Worm (Caenorhabditis elegans): ENCODE data around the gene rps-2.

Gene rps-2

DNA sequence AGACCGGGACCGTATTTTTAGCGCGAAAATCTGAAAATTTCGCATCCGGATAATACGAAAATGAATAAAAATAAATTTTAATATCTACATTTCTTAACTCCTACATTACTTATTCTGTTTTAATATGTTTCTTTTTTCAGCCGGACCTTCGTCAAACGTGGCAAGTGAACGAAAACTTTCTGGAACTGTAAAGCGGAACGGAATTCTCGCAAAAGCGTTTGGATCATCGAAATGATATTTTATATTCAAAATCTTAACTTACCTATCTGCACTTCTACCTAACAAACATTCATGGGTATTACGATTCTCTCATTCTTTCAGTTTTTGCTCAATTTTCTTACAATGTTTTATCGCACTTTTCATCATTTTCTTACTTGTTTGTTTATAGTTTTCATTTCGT is 19.5 kb downstream of the rps-2 start:
- TF ChIP-seq dao-5 (tag; optimal IDR thresholded peaks at IDR 0.05), result no peak
- TF ChIP-seq W03F9.2 (tag; optimal IDR thresholded peaks at IDR 0.05), result no peak
- no peak for TF ChIP-seq him-1 (tag; optimal IDR thresholded peaks at IDR 0.05)

DNA sequence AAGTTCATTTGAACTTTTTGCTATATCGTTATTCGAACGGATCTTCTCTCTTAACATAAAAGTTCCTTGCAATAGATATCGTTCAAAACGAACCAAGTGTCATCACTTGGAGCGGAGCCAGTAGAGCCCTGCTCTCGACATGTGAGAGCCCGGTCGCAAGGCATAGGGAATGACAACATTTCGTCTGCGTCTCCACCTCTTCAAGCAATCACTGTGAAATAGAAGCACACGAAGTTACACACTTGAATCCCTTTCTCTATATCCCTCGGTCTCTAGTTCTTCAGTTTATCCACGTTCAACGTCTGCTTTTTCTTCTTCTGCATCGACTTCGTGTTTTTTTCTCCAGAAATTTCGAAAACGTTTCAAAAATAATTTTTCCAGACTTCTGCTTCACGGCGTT is 22.8 kb downstream of the rps-2 start, which contains the start of gene C49H3.6:
Gene C49H3.6, plus strand, starts transcription at position 380 of the 400 bp plus-strand sequence.
- no peak for TF ChIP-seq him-1 (tag; optimal IDR thresholded peaks at IDR 0.05)
- TF ChIP-seq dao-5 (tag; optimal IDR thresholded peaks at IDR 0.05), result no peak
- no peak for TF ChIP-seq W03F9.2 (tag; optimal IDR thresholded peaks at IDR 0.05)

DNA sequence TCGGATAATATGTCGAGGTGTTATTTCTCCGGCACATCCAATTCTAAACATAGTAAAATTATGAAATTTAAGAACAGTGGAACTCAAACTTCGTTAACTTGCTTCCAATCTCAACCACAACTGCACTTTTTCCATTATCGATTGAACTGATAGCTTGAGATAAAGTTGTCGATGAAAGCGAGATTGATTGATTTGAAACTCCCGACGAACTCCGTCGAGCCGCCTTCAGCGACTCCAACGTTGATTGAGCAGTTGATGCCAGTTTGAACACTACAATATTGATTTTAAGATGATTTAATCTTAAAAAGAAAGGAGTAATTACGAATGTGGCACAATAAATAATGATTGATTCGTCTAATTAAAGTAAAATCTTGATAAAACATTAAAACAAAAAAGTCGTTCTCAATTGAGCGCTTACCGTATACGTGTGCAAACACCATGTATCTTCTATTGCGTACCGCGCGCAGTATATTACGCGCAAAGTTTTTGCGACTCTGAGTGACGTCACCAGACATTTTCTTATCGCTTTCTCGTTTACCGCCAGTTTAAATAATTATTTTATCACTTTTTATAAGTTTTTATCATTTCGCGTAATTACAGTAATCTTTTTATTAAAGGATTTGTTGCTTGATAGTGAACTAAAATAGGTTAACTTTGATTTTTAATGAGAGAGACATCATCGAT is 23.8 kb downstream of the rps-2 start, which contains the start of gene arp-11:
Gene arp-11, minus strand, starts transcription at position 51 of the 684 bp plus-strand sequence.
- TF ChIP-seq dao-5 (tag; optimal IDR thresholded peaks at IDR 0.05), result no peak
- peak; percentile 84 for TF ChIP-seq W03F9.2 (tag; optimal IDR thresholded peaks at IDR 0.05)

DNA sequence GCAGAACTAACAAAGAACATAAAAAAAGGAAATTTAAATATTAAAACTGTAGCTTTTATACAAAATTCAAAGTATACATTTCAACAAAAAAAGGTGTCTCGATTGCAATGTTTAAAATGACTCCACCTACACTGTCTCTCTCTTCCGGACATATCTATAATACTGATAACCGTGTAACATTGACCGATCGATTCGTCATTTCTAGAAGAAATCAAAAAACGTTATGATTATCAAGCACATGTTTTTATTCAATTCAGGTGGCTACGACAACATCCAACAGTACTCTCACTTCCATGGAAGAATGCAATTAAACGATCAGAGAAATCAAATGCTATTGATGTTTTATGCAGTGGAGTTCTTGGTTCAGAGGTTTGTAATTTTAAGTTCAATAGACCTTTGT is 27.7 kb downstream of the rps-2 start:
- no peak for TF ChIP-seq dao-5 (tag; optimal IDR thresholded peaks at IDR 0.05)
- TF ChIP-seq him-1 (tag; optimal IDR thresholded peaks at IDR 0.05), result no peak
- TF ChIP-seq W03F9.2 (tag; optimal IDR thresholded peaks at IDR 0.05), result no peak

DNA sequence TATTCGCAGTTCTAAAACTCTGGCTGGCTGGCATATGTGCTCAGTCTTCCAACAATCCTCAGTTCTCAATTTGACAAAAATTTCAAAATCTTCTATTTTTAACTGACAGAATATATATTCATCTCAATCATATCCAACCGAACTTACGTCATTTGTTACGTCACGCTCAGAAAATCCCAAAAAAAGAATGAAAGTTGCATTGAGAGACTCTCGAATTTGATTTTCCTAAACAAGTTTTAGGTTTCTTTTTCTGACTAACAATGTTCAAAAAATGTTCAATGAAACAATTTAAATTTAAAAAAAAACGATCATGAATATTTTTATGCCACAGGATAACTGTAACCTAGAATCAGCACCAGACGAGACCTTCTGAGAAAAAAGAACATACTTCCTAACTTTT is 28.2 kb downstream of the rps-2 start:
- TF ChIP-seq W03F9.2 (tag; optimal IDR thresholded peaks at IDR 0.05), result no peak

DNA sequence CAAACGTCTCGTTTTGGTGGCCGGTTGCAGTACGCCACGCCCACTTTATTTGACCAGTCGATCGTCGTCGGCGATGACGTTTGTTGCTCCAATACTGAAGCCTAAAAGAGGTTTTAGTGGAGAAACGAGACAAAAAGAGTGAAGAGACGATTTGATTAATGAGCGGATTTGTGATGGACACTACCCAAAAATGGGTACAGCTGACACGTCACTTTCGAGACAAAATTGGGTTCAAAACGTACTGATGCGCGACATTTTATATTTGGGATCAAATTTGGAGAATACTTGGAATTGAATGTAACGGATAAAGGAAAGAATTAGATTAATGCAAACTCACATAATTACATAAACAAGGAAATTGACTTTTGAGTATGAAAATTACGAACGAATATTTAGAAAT is 28.7 kb downstream of the rps-2 start, which contains the start of gene ilys-4:
Gene ilys-4, minus strand, starts transcription at position 101 of the 400 bp plus-strand sequence.
- no peak for TF ChIP-seq him-1 (tag; optimal IDR thresholded peaks at IDR 0.05)

DNA sequence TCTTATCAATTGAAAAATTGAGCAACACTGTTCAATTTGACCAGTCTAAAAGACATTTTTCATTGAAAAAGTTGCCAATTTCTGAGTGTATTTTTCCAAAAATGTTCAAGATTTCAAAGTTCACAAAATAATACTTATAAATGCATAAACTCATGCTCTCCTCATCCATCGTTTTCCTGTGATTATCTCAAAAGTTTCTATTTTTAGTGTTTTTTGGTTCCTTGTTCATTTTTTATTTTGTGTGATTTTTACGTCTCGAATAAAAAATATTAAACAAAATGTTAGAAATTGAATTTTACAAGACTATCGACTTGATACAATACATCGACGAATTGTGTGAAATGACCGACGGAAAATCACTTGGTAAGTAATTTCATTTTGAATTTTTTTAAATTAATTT is 44.5 kb downstream of the rps-2 start, which contains the start of gene atic-1:
Gene atic-1, plus strand, starts transcription at position 301 of the 400 bp plus-strand sequence.
- TF ChIP-seq dao-5 (tag; optimal IDR thresholded peaks at IDR 0.05), result no peak
- TF ChIP-seq W03F9.2 (tag; optimal IDR thresholded peaks at IDR 0.05), result no peak
- TF ChIP-seq him-1 (tag; optimal IDR thresholded peaks at IDR 0.05), result no peak

DNA sequence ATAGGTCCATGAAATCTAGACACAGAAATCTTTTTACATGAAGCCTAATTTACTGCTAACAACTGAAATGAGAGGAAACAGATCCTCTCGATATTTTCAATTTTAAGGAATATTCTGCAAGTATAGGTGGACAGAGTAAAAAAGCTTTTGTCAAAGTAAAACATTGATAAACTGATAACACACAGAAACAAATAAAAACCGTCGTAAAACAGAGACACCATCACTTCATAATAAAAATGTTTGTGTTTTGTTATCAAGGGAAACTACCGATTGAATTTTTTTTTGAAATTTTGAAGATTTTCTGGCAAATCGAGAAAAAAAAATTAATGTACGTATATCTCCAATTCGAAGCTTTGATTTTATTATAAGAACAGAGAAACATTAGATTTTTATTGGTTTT is 45.0 kb downstream of the rps-2 start:
- no peak for TF ChIP-seq W03F9.2 (tag; optimal IDR thresholded peaks at IDR 0.05)
- no peak for TF ChIP-seq dao-5 (tag; optimal IDR thresholded peaks at IDR 0.05)
- TF ChIP-seq him-1 (tag; optimal IDR thresholded peaks at IDR 0.05), result no peak

DNA sequence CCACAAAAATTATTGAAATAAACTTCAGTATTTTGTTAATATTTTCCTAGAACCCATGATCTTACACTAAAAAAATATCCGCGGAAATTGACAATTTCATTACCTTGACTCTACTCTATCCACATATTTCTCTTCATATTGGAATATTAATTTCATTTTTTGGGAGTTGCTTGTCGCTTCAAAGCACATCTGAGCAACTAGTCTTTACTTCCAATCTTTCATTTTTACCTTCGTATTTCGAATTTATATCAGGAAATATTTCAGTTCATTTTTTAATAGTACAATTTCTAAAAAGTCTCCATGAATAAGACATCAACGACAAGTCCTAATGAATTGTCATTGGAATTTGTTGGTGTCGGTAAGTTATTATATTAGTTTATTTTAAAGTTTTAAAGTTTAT is 47.2 kb downstream of the rps-2 start, which contains the start of gene srt-73:
Gene srt-73, plus strand, starts transcription at position 301 of the 400 bp plus-strand sequence.
- TF ChIP-seq him-1 (tag; optimal IDR thresholded peaks at IDR 0.05), result no peak
- no peak for TF ChIP-seq W03F9.2 (tag; optimal IDR thresholded peaks at IDR 0.05)

DNA sequence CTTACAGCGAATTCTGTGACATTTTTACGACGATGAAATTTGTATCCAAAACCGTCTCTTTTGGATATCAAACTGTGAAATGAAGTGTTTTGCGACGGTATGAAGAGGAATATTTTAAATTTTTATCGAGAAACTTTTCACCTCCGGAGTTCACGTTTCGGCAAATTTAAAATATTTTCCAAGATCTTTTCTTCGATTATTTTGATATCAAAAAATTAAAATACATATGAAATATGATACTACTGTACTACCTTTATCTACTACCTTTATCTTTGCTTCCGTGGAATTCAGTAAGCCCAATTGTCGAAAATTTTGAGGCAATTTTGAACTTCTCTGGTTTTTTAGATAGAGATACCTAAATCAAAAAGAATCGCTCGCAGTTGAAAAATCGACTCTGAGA is 48.4 kb downstream of the rps-2 start, which contains the start of gene kin-26:
Gene kin-26, minus strand, starts transcription at position 101 of the 400 bp plus-strand sequence.
- TF ChIP-seq him-1 (tag; optimal IDR thresholded peaks at IDR 0.05) (no peak), W03F9.2 (tag; optimal IDR thresholded peaks at IDR 0.05) (no peak)

DNA sequence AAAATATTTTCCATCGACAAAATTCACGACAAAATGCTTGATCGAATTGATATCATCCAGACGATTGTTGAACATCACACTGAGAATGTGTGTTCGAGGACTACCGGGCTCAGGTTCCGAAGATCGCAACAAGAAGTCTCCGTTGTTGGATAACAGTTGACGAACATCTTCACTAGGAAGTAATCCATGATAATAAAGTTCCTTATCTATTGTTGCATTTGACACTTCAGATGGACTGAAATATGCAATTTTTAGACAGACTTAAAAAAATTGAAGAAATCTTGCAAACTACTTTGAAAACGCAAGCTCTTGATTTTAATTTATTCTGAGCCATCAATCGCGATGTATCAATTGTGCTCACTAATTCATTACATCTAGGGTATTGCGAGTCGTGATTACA is 48.9 kb downstream of the rps-2 start:
- TF ChIP-seq dao-5 (tag; optimal IDR thresholded peaks at IDR 0.05) (no peak), W03F9.2 (tag; optimal IDR thresholded peaks at IDR 0.05) (no peak), him-1 (tag; optimal IDR thresholded peaks at IDR 0.05) (no peak)
